Fruit fly (Drosophila melanogaster) S2 (cell line): Measurements from ENCODE around the gene Reph.

Source experiments
- CG8478 ChIP-seq: fragments of >200 bp; optimal IDR thresholded peaks from 2 replicates; lab custom pipeline; 2018
- CTCF ChIP-seq, 2 experiments: fragments of >200 bp; optimal IDR thresholded peaks; 2 replicates each; lab custom pipeline; 2018

- TF ChIP-seq CG8478: no peak
- no peak for TF ChIP-seq CTCF (optimal IDR thresholded peaks at IDR 0.05; lab: Kevin White, UChicago)
Measured at dm6 chr2L:3814163-3814562, 10.8 kb downstream of the Reph start.
